Fruit fly (Drosophila melanogaster) whole organism, pupa: Measurements from ENCODE around the gene CG12689.

Experiments used
- CG12605 ChIP-seq: fragments of 200-800 bp; sonication (Bioruptor generic); IDR thresholded peaks from 2 replicates; pipeline ENCODE4 v1.3.6; 2022; ENCODE audit warnings: missing biosample characterization, missing genetic modification characterization
- CG15710 ChIP-seq: fragments of 200-800 bp; sonication (Bioruptor generic); optimal IDR thresholded peaks from 2 replicates; lab custom pipeline; 2018; ENCODE audit warnings: missing biosample characterization, mild to moderate bottlenecking, missing genetic modification characterization, moderate library complexity
- CG8159 ChIP-seq: fragments of 200-800 bp; sonication (Bioruptor generic); optimal IDR thresholded peaks from 3 replicates; lab custom pipeline; 2018; ENCODE audit warnings: missing biosample characterization, mild to moderate bottlenecking, missing genetic modification characterization, moderate library complexity
- CG8301 ChIP-seq: fragments of 200-800 bp; sonication (Bioruptor generic); optimal IDR thresholded peaks from 2 replicates; lab custom pipeline; 2018; ENCODE audit warnings: missing biosample characterization, mild to moderate bottlenecking, missing genetic modification characterization
- D1 ChIP-seq: fragments of 200-800 bp; sonication (Bioruptor generic); optimal IDR thresholded peaks from 2 replicates; lab custom pipeline; 2018; ENCODE audit warnings: missing biosample characterization, mild to moderate bottlenecking, missing genetic modification characterization, moderate library complexity
- rn ChIP-seq: fragments of 200-800 bp; sonication (Bioruptor generic); IDR thresholded peaks from 2 replicates; pipeline ENCODE4 v1.3.6; 2022; ENCODE audit warnings: missing biosample characterization, missing genetic modification characterization

- TF ChIP-seq CG8159 = no peak
- no peak for TF ChIP-seq CG12605 (GFP tag; lab: Robert Waterston, UW)
- TF ChIP-seq D1 (tag; lab: Kevin White, UChicago) = no peak
- TF ChIP-seq CG8301 (tag; lab: Kevin White, UChicago) = no peak
- no peak for TF ChIP-seq rn (GFP tag; lab: Robert Waterston, UW)
- no peak for TF ChIP-seq CG15710 (tag; lab: Kevin White, UChicago)
Measured at dm6 chrX:7552109-7552508, 33.8 kb downstream of the CG12689 start.
